Fruit fly (Drosophila melanogaster) S2 (cell line): ENCODE data around the gene pinta.

Experiments used
- CG8478 ChIP-seq: fragments of >200 bp; optimal IDR thresholded peaks from 2 replicates; lab custom pipeline; 2018
- CTCF ChIP-seq, 2 experiments: fragments of >200 bp; optimal IDR thresholded peaks; 2 replicates each; lab custom pipeline; 2018

- no peak for TF ChIP-seq CG8478 (lab: Kevin White, UChicago)
- no peak for TF ChIP-seq CTCF (optimal IDR thresholded peaks at IDR 0.05; lab: Kevin White, UChicago)
Observed at dm6 chr3R:22455335-22455985, 30.7 kb upstream of the pinta start.
